Fruit fly (Drosophila melanogaster) whole organism, embryonic: ENCODE measurements around the gene 5-HT2B.
A peak's percentile ranks its signal among the peaks of the same experiment; 100 is the strongest.

Source experiments
- CG10431 ChIP-seq: fragments of 200-800 bp; sonication (Bioruptor generic); optimal IDR thresholded peaks from 3 replicates; lab custom pipeline; 2018; ENCODE audit warnings: missing biosample characterization, mild to moderate bottlenecking, missing genetic modification characterization
- CG11504 ChIP-seq: fragments of 200-800 bp; sonication (Bioruptor generic); optimal IDR thresholded peaks from 3 replicates; lab custom pipeline; 2019; ENCODE audit warnings: missing biosample characterization, mild to moderate bottlenecking, missing genetic modification characterization, moderate library complexity
- CG11560 ChIP-seq: fragments of 200-800 bp; sonication (Bioruptor generic); IDR thresholded peaks from 3 replicates; pipeline ENCODE4 v1.3.6; 2022; ENCODE audit warnings: missing biosample characterization, missing genetic modification characterization
- CG12071 ChIP-seq: fragments of 200-800 bp; sonication (Bioruptor generic); optimal IDR thresholded peaks from 3 replicates; lab custom pipeline; 2018; ENCODE audit warnings: missing biosample characterization, mild to moderate bottlenecking, missing genetic modification characterization
- CG12299 ChIP-seq: fragments of 200-800 bp; sonication (Bioruptor generic); optimal IDR thresholded peaks from 2 replicates; lab custom pipeline; 2018; ENCODE audit warnings: missing biosample characterization, mild to moderate bottlenecking, missing genetic modification characterization
- CG12659 ChIP-seq: fragments of 200-800 bp; sonication (Bioruptor generic); optimal IDR thresholded peaks from 3 replicates; lab custom pipeline; 2017; ENCODE audit warnings: mild to moderate bottlenecking, missing biosample characterization, missing genetic modification reagents, missing genetic modification characterization
- CG12744 ChIP-seq: fragments of 200-800 bp; sonication (Bioruptor generic); optimal IDR thresholded peaks from 2 replicates; lab custom pipeline; 2016; ENCODE audit warnings: missing biosample characterization, missing genetic modification characterization
- CG13296 ChIP-seq: fragments of 200-800 bp; sonication (Bioruptor generic); optimal IDR thresholded peaks from 3 replicates; lab custom pipeline; 2018; ENCODE audit warnings: missing biosample characterization, mild to moderate bottlenecking, missing genetic modification characterization
- CG14014 ChIP-seq: fragments of 200-800 bp; sonication (Bioruptor generic); IDR thresholded peaks from 2 replicates; pipeline ENCODE4 v1.3.6; 2022; ENCODE audit warnings: missing biosample characterization, missing genetic modification characterization
- CG14050 ChIP-seq: fragments of 200-800 bp; sonication (Bioruptor generic); IDR thresholded peaks from 3 replicates; pipeline ENCODE4 v1.3.6; 2022; ENCODE audit warnings: missing biosample characterization, missing genetic modification characterization
- CG14710 ChIP-seq: fragments of 200-800 bp; sonication (Bioruptor generic); optimal IDR thresholded peaks from 3 replicates; lab custom pipeline; 2019; ENCODE audit warnings: missing biosample characterization, mild to moderate bottlenecking, missing genetic modification characterization, moderate library complexity
- CG1602 ChIP-seq: fragments of 200-800 bp; sonication (Bioruptor generic); optimal IDR thresholded peaks from 3 replicates; lab custom pipeline; 2016; ENCODE audit warnings: missing biosample characterization, missing genetic modification characterization
- CG17359 ChIP-seq: fragments of 200-800 bp; sonication (Bioruptor generic); optimal IDR thresholded peaks from 3 replicates; lab custom pipeline; 2018; ENCODE audit warnings: missing biosample characterization, mild to moderate bottlenecking, missing genetic modification characterization, moderate library complexity
- CG18011 ChIP-seq: fragments of 200-800 bp; sonication (Bioruptor generic); optimal IDR thresholded peaks from 2 replicates; lab custom pipeline; 2017; ENCODE audit warnings: missing biosample characterization, missing genetic modification characterization, mild to moderate bottlenecking, moderate library complexity, missing genotype
- CG4360 ChIP-seq: fragments of 200-800 bp; sonication (Bioruptor generic); IDR thresholded peaks from 2 replicates; pipeline ENCODE4 v1.3.6; 2022; ENCODE audit warnings: missing biosample characterization, missing genetic modification characterization
- CG6813 ChIP-seq: fragments of 200-800 bp; sonication (Bioruptor generic); optimal IDR thresholded peaks from 2 replicates; lab custom pipeline; 2017; ENCODE audit warnings: missing biosample characterization, missing genetic modification characterization, mild to moderate bottlenecking, moderate library complexity, missing genetic modification reagents
- CG7372 ChIP-seq: fragments of 200-800 bp; sonication (Bioruptor generic); IDR thresholded peaks from 2 replicates; pipeline ENCODE4 v1.3.6; 2022; ENCODE audit warnings: missing biosample characterization, missing genetic modification characterization
- CrebB ChIP-seq: fragments of 200-800 bp; sonication (Bioruptor generic); optimal IDR thresholded peaks from 3 replicates; lab custom pipeline; 2018; ENCODE audit warnings: missing biosample characterization, mild to moderate bottlenecking, missing genetic modification characterization
- Deaf1 ChIP-seq: fragments of 200-800 bp; optimal IDR thresholded peaks from 3 replicates; lab custom pipeline; 2019; ENCODE audit warnings: missing biosample characterization, mild to moderate bottlenecking, missing genetic modification characterization, moderate library complexity
- Dip2 ChIP-seq: fragments of 200-800 bp; sonication (Bioruptor generic); IDR thresholded peaks from 2 replicates; pipeline ENCODE4 v1.3.6; 2022; ENCODE audit warnings: missing biosample characterization, missing genetic modification characterization
- Fer1 ChIP-seq: fragments of 200-800 bp; sonication (Bioruptor generic); optimal IDR thresholded peaks from 2 replicates; lab custom pipeline; 2017; ENCODE audit warnings: missing biosample characterization, mild to moderate bottlenecking, missing genetic modification characterization
- HLH4C ChIP-seq: fragments of 200-800 bp; sonication (Bioruptor generic); IDR thresholded peaks from 3 replicates; pipeline ENCODE4 v1.3.6; 2022; ENCODE audit warnings: missing biosample characterization, missing genetic modification characterization; ENCODE audit not compliant: partially characterized antibody
- Hr51 ChIP-seq, 2 experiments: fragments of 200-800 bp; sonication (Bioruptor generic); optimal IDR thresholded peaks; 2 replicates in 1 of 2; 3 replicates in 1 of 2; lab custom pipeline; 2016 to 2018; ENCODE audit warnings: missing biosample characterization in 2 of 2, missing genetic modification characterization in 2 of 2, mild to moderate bottlenecking in 1 of 2, moderate library complexity in 1 of 2
- Lhr ChIP-seq: fragments of 200-800 bp; sonication (Bioruptor generic); optimal IDR thresholded peaks from 3 replicates; lab custom pipeline; 2017; ENCODE audit warnings: mild to moderate bottlenecking, missing biosample characterization, missing genetic modification reagents, missing genetic modification characterization
- NC2β ChIP-seq: fragments of 200-800 bp; sonication (Bioruptor generic); optimal IDR thresholded peaks from 2 replicates; lab custom pipeline; 2016; ENCODE audit warnings: missing biosample characterization, missing genetic modification characterization
- NFAT ChIP-seq: fragments of 200-800 bp; sonication (Bioruptor generic); IDR thresholded peaks from 2 replicates; pipeline ENCODE4 v1.3.6; 2022; ENCODE audit warnings: missing biosample characterization, missing genetic modification characterization
- NfI ChIP-seq: fragments of 200-800 bp; sonication (Bioruptor generic); optimal IDR thresholded peaks from 3 replicates; lab custom pipeline; 2018; ENCODE audit warnings: missing biosample characterization, mild to moderate bottlenecking, missing genetic modification characterization, moderate library complexity
- Oli ChIP-seq: fragments of 200-800 bp; sonication (Bioruptor generic); optimal IDR thresholded peaks from 2 replicates; lab custom pipeline; 2018; ENCODE audit warnings: missing biosample characterization, mild to moderate bottlenecking, missing genetic modification characterization, moderate library complexity
- Pdp1 ChIP-seq, 2 experiments: fragments of 200-800 bp; sonication (Bioruptor generic); optimal IDR thresholded peaks; 3 replicates each; lab custom pipeline; 2016; ENCODE audit warnings: missing biosample characterization in 2 of 2, missing genetic modification characterization in 2 of 2, mild to moderate bottlenecking in 1 of 2, moderate library complexity in 1 of 2
- Ptx1 ChIP-seq: fragments of 200-800 bp; sonication (Bioruptor generic); IDR thresholded peaks from 2 replicates; pipeline ENCODE4 v1.3.6; 2022; ENCODE audit warnings: missing biosample characterization, missing genetic modification characterization
- Sin3A ChIP-seq: fragments of >200 bp; optimal IDR thresholded peaks from 2 replicates; lab custom pipeline; 2018
- Trl ChIP-seq, 3 experiments: fragments of >200 bp in 2 of 3; fragments of 200-800 bp in 1 of 3; sonication (Bioruptor generic) in 1 of 3; optimal IDR thresholded peaks; 2 replicates in 1 of 3; 3 replicates in 2 of 3; lab custom pipeline; 2016 to 2017; ENCODE audit warnings: missing biosample characterization in 1 of 3, missing genetic modification characterization in 1 of 3
- Xrp1 ChIP-seq: fragments of 200-800 bp; sonication (Bioruptor generic); IDR thresholded peaks from 2 replicates; pipeline ENCODE4 v1.3.6; 2022; ENCODE audit warnings: missing biosample characterization, missing genetic modification characterization
- bsh ChIP-seq, 2 experiments: fragments of 200-800 bp; sonication (Bioruptor generic); optimal IDR thresholded peaks; 2 replicates each; lab custom pipeline; 2017 to 2018; ENCODE audit warnings: mild to moderate bottlenecking in 2 of 2, missing biosample characterization in 2 of 2, missing genetic modification characterization in 2 of 2, moderate library complexity in 1 of 2
- chm ChIP-seq: fragments of 200-800 bp; sonication (Bioruptor generic); IDR thresholded peaks from 2 replicates; pipeline ENCODE4 v1.3.6; 2022; ENCODE audit warnings: missing biosample characterization, missing genetic modification characterization
- dimm ChIP-seq: fragments of 200-800 bp; sonication (Bioruptor generic); IDR thresholded peaks from 2 replicates; pipeline ENCODE4 v1.3.6; 2022; ENCODE audit warnings: missing biosample characterization, missing genetic modification characterization
- disco-r ChIP-seq: fragments of 200-800 bp; sonication (Bioruptor generic); optimal IDR thresholded peaks from 2 replicates; lab custom pipeline; 2016; ENCODE audit warnings: missing biosample characterization, missing genetic modification characterization
- dm ChIP-seq: fragments of 200-800 bp; sonication (Bioruptor generic); optimal IDR thresholded peaks from 3 replicates; lab custom pipeline; 2016; ENCODE audit warnings: missing biosample characterization, missing genetic modification characterization
- ems ChIP-seq: fragments of 200-800 bp; sonication (Bioruptor generic); optimal IDR thresholded peaks from 3 replicates; lab custom pipeline; 2016; ENCODE audit warnings: missing biosample characterization, missing genetic modification characterization
- en ChIP-seq: fragments of 200-800 bp; sonication (Bioruptor generic); optimal IDR thresholded peaks from 2 replicates; lab custom pipeline; 2016; ENCODE audit warnings: missing biosample characterization, missing genetic modification characterization
- esg ChIP-seq: fragments of 200-800 bp; sonication (Bioruptor generic); conservative IDR thresholded peaks from 2 replicates; pipeline ENCODE4 v1.3.6; 2022; ENCODE audit warnings: missing biosample characterization, missing genetic modification characterization
- exex ChIP-seq: fragments of 200-800 bp; sonication (Bioruptor generic); optimal IDR thresholded peaks from 4 replicates; lab custom pipeline; 2018; ENCODE audit warnings: missing biosample characterization, mild to moderate bottlenecking, missing genetic modification characterization, moderate library complexity
- gro ChIP-seq: fragments of 200-800 bp; sonication (Bioruptor generic); optimal IDR thresholded peaks from 2 replicates; lab custom pipeline; 2016; ENCODE audit warnings: missing biosample characterization, missing genetic modification characterization
- mld ChIP-seq: fragments of 200-800 bp; sonication (Bioruptor generic); IDR thresholded peaks from 3 replicates; pipeline ENCODE4 v1.3.6; 2022; ENCODE audit warnings: missing biosample characterization, missing genetic modification characterization; ENCODE audit not compliant: partially characterized antibody
- nmo ChIP-seq: fragments of 200-800 bp; sonication (Bioruptor generic); optimal IDR thresholded peaks from 2 replicates; lab custom pipeline; 2018; ENCODE audit warnings: missing biosample characterization, mild to moderate bottlenecking, missing genetic modification characterization, moderate library complexity
- pnt ChIP-seq: fragments of 200-800 bp; sonication (Bioruptor generic); optimal IDR thresholded peaks from 3 replicates; lab custom pipeline; 2016; ENCODE audit warnings: missing biosample characterization, missing genetic modification characterization
- repo ChIP-seq: fragments of 200-800 bp; sonication (Bioruptor generic); optimal IDR thresholded peaks from 2 replicates; lab custom pipeline; 2016; ENCODE audit warnings: missing biosample characterization, missing genetic modification characterization
- sens ChIP-seq: fragments of 200-800 bp; sonication (Bioruptor generic); peaks from one replicate; lab custom pipeline; 2016; ENCODE audit warnings: missing biosample characterization, missing genetic modification characterization
- shn ChIP-seq: fragments of 200-800 bp; sonication (Bioruptor generic); optimal IDR thresholded peaks from 3 replicates; lab custom pipeline; 2016; ENCODE audit warnings: missing biosample characterization, missing genetic modification characterization
- sr ChIP-seq: fragments of 200-800 bp; sonication (Bioruptor generic); IDR thresholded peaks from 3 replicates; pipeline ENCODE4 v1.3.6; 2022; ENCODE audit warnings: missing biosample characterization, missing genetic modification characterization
- tna ChIP-seq: fragments of 200-800 bp; sonication (Bioruptor generic); IDR thresholded peaks from 2 replicates; pipeline ENCODE4 v1.3.6; 2022; ENCODE audit warnings: missing biosample characterization, missing genetic modification characterization; ENCODE audit not compliant: partially characterized antibody

The 5-HT2B gene

DNA sequence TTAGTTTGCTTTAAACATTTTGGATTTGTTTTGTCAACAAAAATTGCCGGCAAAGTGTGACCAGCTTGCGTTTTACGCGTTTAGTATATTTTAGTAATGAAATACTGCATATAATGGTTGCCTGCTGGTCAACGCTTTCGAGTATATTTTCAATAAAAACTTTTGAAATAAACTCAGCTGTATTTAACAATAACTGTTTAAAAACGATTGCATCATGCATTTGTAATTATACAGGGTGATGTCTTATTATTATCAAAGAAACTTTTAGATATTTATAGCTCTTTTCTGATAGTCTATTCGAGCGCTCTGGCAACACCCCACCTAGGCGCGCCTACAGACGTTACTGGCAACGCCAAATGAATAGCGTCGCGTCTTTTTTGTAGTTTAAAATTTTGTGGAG is 14.2 kb upstream of the 5-HT2B start, which contains the start of gene Cenp-C (continued):
- TF ChIP-seq Ptx1 (GFP tag; lab: Robert Waterston, UW) (peak; percentile 30; the same call in 1 of the 2 replicates), mld (GFP tag; lab: Robert Waterston, UW) (no peak), CG18011 (no peak), CG12744 (GFP tag; lab: Kevin White, UChicago) (no peak), CG14050 (GFP tag; lab: Robert Waterston, UW) (no peak), bsh (GFP tag; optimal IDR thresholded peaks at IDR 0.05; lab: Kevin White, UChicago) (no peak), chm (GFP tag; lab: Robert Waterston, UW) (no peak), dm (GFP tag; lab: Kevin White, UChicago) (no peak), disco-r (GFP tag; lab: Kevin White, UChicago) (no peak), repo (no peak), NfI (GFP tag; lab: Kevin White, UChicago) (peak; percentile 18), exex (tag; lab: Kevin White, UChicago) (no peak), CrebB (no peak), NFAT (GFP tag; lab: Robert Waterston, UW) (0 out of 2 replicates have a peak, but pooled peaks have one; percentile 17), ems (GFP tag; lab: Kevin White, UChicago) (no peak), CG11504 (no peak), NC2β (peak; percentile 42), CG4360 (GFP tag; lab: Robert Waterston, UW) (no peak), gro (GFP tag; lab: Kevin White, UChicago) (peak; percentile 53), CG13296 (GFP tag; lab: Kevin White, UChicago) (no peak), CG12071 (GFP tag; lab: Kevin White, UChicago) (no peak), Deaf1 (no peak), CG12659 (GFP tag; lab: Kevin White, UChicago) (peak; percentile 69), CG14710 (tag; lab: Kevin White, UChicago) (peak; percentile 60), tna (GFP tag; lab: Robert Waterston, UW) (no peak), Fer1 (no peak), Pdp1 (GFP tag; optimal IDR thresholded peaks at IDR 0.05; lab: Kevin White, UChicago) (peak in 1 of 2 experiments; percentile 30), Dip2 (GFP tag; lab: Robert Waterston, UW) (no peak), CG12299 (tag; lab: Kevin White, UChicago) (no peak), CG6813 (GFP tag; lab: Kevin White, UChicago) (no peak), CG11560 (tag; lab: Robert Waterston, UW) (no peak), CG14014 (GFP tag; lab: Robert Waterston, UW) (no peak), Oli (tag; lab: Kevin White, UChicago) (no peak), Hr51 (GFP tag; optimal IDR thresholded peaks at IDR 0.05; lab: Kevin White, UChicago) (peak in 1 of 2 experiments; percentile 18), Trl (optimal IDR thresholded peaks at IDR 0.05; lab: Kevin White, UChicago) (no peak), Trl (GFP tag; optimal IDR thresholded peaks at IDR 0.05; lab: Kevin White, UChicago) (peak; percentile 11), dimm (GFP tag; lab: Robert Waterston, UW) (no peak), CG1602 (GFP tag; lab: Kevin White, UChicago) (peak; percentile 12), pnt (no peak), sr (GFP tag; lab: Robert Waterston, UW) (no peak), Lhr (GFP tag; lab: Kevin White, UChicago) (peak; percentile 40), HLH4C (GFP tag; lab: Robert Waterston, UW) (no peak), CG17359 (tag; lab: Kevin White, UChicago) (no peak), CG7372 (GFP tag; lab: Robert Waterston, UW) (no peak), CG10431 (GFP tag; lab: Kevin White, UChicago) (no peak), sens (GFP tag; lab: Kevin White, UChicago) (peak; percentile 84), shn (GFP tag; lab: Kevin White, UChicago) (no peak), esg (GFP tag; lab: Robert Waterston, UW) (no peak), Sin3A (peak; percentile 84), en (GFP tag; lab: Kevin White, UChicago) (no peak), nmo (GFP tag; lab: Kevin White, UChicago) (peak; percentile 68), Xrp1 (GFP tag; lab: Robert Waterston, UW) (no peak)
